In the genomic region with DNA sequence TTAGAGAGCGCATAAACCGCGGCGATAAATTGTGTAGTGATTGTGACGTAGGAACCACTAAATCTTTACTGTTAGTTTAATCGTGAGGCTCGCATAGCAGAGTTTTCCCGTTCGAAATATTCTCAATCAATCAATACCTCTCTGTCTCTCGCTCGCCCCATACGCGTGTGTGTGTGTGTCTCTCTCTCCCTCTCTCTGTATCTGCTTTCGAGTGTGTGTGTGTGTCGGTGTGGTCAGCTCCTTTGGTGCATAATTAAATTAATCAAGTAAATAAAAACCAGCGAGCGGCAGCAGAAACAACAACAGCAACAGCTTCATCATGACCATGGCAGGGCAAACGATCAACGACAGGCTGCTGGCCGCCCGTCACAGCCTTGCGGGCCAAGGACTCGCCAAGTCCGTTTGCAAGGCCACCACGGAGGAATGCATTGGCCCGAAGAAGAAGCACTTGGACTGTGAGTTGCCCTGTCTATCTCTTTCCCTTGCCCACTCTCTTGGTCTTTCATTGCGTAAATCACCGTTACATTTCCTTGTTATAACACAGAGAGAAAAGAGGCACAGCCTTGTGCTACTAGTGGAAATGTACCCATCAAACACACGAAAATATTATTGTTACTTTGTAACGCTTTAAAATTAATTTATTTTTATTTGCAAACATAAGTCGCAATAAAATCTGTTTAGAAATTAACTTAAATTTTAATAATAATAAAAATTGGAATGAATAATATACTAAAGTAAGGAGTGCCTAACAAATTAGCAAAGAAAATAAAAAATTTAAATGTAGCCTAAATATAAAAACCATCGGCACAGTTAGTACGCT, we compare ENCODE assay signal across 2 fruit fly cellular contexts.
TF ChIP-seq lines count a peak whose summit lies in the region.

No protein-coding gene starts in this region.

TF ChIP-seq in whole organism, embryonic, 481 proteins besides CTCF, POLR2A, EP300 and RAD21 (continued from another document and continues in another):
- TF ChIP-seq CG12744 (GFP tag; optimal IDR thresholded peaks at IDR 0.05; lab: Kevin White, UChicago) (no peak), CG1832 (GFP tag; optimal IDR thresholded peaks at IDR 0.05; lab: Kevin White, UChicago) (peak; percentile 53), nerfin-2 (GFP tag; IDR thresholded peaks at IDR 0.05; lab: Robert Waterston, UW; ENCODE audit: partially characterized antibody) (no peak), yki (optimal IDR thresholded peaks at IDR 0.05; lab: Kevin White, UChicago) (peak; percentile 24), CG12391 (tag; optimal IDR thresholded peaks at IDR 0.05; lab: Kevin White, UChicago) (peak; percentile 45), mirr (GFP tag; optimal IDR thresholded peaks at IDR 0.05; lab: Kevin White, UChicago) (no peak), CG32772 (GFP tag; IDR thresholded peaks at IDR 0.05; lab: Robert Waterston, UW) (no peak), CG6813 (GFP tag; optimal IDR thresholded peaks at IDR 0.05; lab: Kevin White, UChicago) (no peak), wek (GFP tag; optimal IDR thresholded peaks at IDR 0.05; lab: Kevin White, UChicago) (no peak), Ssrp (tag; optimal IDR thresholded peaks at IDR 0.05; lab: Kevin White, UChicago) (peak; percentile 37), Trl (optimal IDR thresholded peaks at IDR 0.05; lab: Kevin White, UChicago) (peak; percentile 84 to 92), Trl (GFP tag; optimal IDR thresholded peaks at IDR 0.05; lab: Kevin White, UChicago) (peak; percentile 31), Pdp1 (GFP tag; optimal IDR thresholded peaks at IDR 0.05; lab: Kevin White, UChicago) (peak in 1 of 2 experiments; percentile 39), schlank (tag; optimal IDR thresholded peaks at IDR 0.05; lab: Kevin White, UChicago) (no peak), CG42726 (GFP tag; IDR thresholded peaks at IDR 0.05; lab: Robert Waterston, UW; ENCODE audit: partially characterized antibody) (no peak), HLH4C (GFP tag; IDR thresholded peaks at IDR 0.05; lab: Robert Waterston, UW; ENCODE audit: partially characterized antibody) (0 out of 3 replicates have a peak, but pooled peaks have one; percentile 35), D19A (tag; optimal IDR thresholded peaks at IDR 0.05; lab: Kevin White, UChicago) (peak; percentile 5), CG8281 (tag; optimal IDR thresholded peaks at IDR 0.05; lab: Kevin White, UChicago) (peak; percentile 96), Adf1 (GFP tag; IDR thresholded peaks at IDR 0.05; lab: Robert Waterston, UW) (no peak), dpn (GFP tag; optimal IDR thresholded peaks at IDR 0.05; lab: Kevin White, UChicago) (no peak), pzg (GFP tag; optimal IDR thresholded peaks at IDR 0.05; lab: Kevin White, UChicago) (no peak), CG10147 (GFP tag; optimal IDR thresholded peaks at IDR 0.05; lab: Kevin White, UChicago) (no peak), Dll (GFP tag; IDR thresholded peaks at IDR 0.05; lab: Robert Waterston, UW; ENCODE audit: partially characterized antibody) (peak; percentile 35; the same call in 1 of the 4 replicates), CG14667 (GFP tag; IDR thresholded peaks at IDR 0.05; lab: Robert Waterston, UW) (no peak), CG6791 (GFP tag; IDR thresholded peaks at IDR 0.05; lab: Robert Waterston, UW; ENCODE audit: partially characterized antibody) (no peak), lov (optimal IDR thresholded peaks at IDR 0.05; lab: Kevin White, UChicago) (no peak), lov (GFP tag; IDR thresholded peaks at IDR 0.05; lab: Robert Waterston, UW) (no peak), CG8359 (GFP tag; optimal IDR thresholded peaks at IDR 0.05; lab: Kevin White, UChicago; ENCODE audit: borderline replicate concordance) (no peak), Hey (tag; optimal IDR thresholded peaks at IDR 0.05; lab: Kevin White, UChicago) (no peak), nerfin-1 (tag; optimal IDR thresholded peaks at IDR 0.05; lab: Kevin White, UChicago) (peak; percentile 87), CG17612 (GFP tag; IDR thresholded peaks at IDR 0.05; lab: Robert Waterston, UW) (no peak), MESR4 (GFP tag; optimal IDR thresholded peaks at IDR 0.05; lab: Kevin White, UChicago) (peak; percentile 81), CG2712 (tag; optimal IDR thresholded peaks at IDR 0.05; lab: Kevin White, UChicago) (peak; percentile 54), CG4404 (GFP tag; IDR thresholded peaks at IDR 0.05; lab: Robert Waterston, UW) (no peak), ranshi (GFP tag; IDR thresholded peaks at IDR 0.05; lab: Robert Waterston, UW) (0 out of 2 replicates have a peak, but pooled peaks have one; percentile 13), CG15479 (GFP tag; optimal IDR thresholded peaks at IDR 0.05; lab: Kevin White, UChicago) (peak; percentile 27), CG7963 (GFP tag; IDR thresholded peaks at IDR 0.05; lab: Robert Waterston, UW; ENCODE audit: partially characterized antibody) (no peak), az2 (GFP tag; optimal IDR thresholded peaks at IDR 0.05; lab: Kevin White, UChicago) (peak; percentile 27), ara (GFP tag; IDR thresholded peaks at IDR 0.05; lab: Robert Waterston, UW) (no peak), CG6654 (GFP tag; optimal IDR thresholded peaks at IDR 0.05; lab: Kevin White, UChicago) (no peak), CG4360 (GFP tag; IDR thresholded peaks at IDR 0.05; lab: Robert Waterston, UW) (peak; percentile 12; the same call in 1 of the 2 replicates), lilli (GFP tag; optimal IDR thresholded peaks at IDR 0.05; lab: Kevin White, UChicago) (no peak), otp (GFP tag; IDR thresholded peaks at IDR 0.05; lab: Robert Waterston, UW) (no peak), CG7745 (tag; optimal IDR thresholded peaks at IDR 0.05; lab: Kevin White, UChicago) (no peak), Hsf (GFP tag; optimal IDR thresholded peaks at IDR 0.05; lab: Kevin White, UChicago) (no peak), CG18262 (tag; optimal IDR thresholded peaks at IDR 0.05; lab: Kevin White, UChicago) (peak; percentile 45), CG9876 (GFP tag; optimal IDR thresholded peaks at IDR 0.05; lab: Kevin White, UChicago) (no peak), her (GFP tag; optimal IDR thresholded peaks at IDR 0.05; lab: Kevin White, UChicago) (no peak), cas (GFP tag; IDR thresholded peaks at IDR 0.05; lab: Robert Waterston, UW) (no peak), Doc3 (GFP tag; IDR thresholded peaks at IDR 0.05; lab: Robert Waterston, UW; ENCODE audit: partially characterized antibody) (0 out of 3 replicates have a peak, but pooled peaks have one; percentile 31), CG34224 (GFP tag; IDR thresholded peaks at IDR 0.05; lab: Robert Waterston, UW; ENCODE audit: partially characterized antibody) (0 out of 3 replicates have a peak, but pooled peaks have one; percentile 34), Xrp1 (GFP tag; IDR thresholded peaks at IDR 0.05; lab: Robert Waterston, UW) (0 out of 2 replicates have a peak, but pooled peaks have one; percentile 30), Sin3A (optimal IDR thresholded peaks at IDR 0.05; lab: Kevin White, UChicago) (peak; percentile 30), Meics (GFP tag; optimal IDR thresholded peaks at IDR 0.05; lab: Kevin White, UChicago) (peak; percentile 9), pros (GFP tag; optimal IDR thresholded peaks at IDR 0.05; lab: Kevin White, UChicago) (peak; percentile 3), zf30C (GFP tag; optimal IDR thresholded peaks at IDR 0.05; lab: Kevin White, UChicago) (peak; percentile 72), CG17361 (GFP tag; IDR thresholded peaks at IDR 0.05; lab: Robert Waterston, UW) (peak; percentile 61; the same call in 2 of the 3 replicates), Ets65A (GFP tag; lab: Kevin White, UChicago) (peak; percentile 61)

TF ChIP-seq in whole organism, prepupa, 60 proteins besides CTCF, POLR2A, EP300 and RAD21 (continued from another document):
- TF ChIP-seq CG7368 (GFP tag; optimal IDR thresholded peaks at IDR 0.05; lab: Kevin White, UChicago) (peak; percentile 40), topi (GFP tag; optimal IDR thresholded peaks at IDR 0.05; lab: Kevin White, UChicago) (peak; percentile 28), dac (GFP tag; optimal IDR thresholded peaks at IDR 0.05; lab: Kevin White, UChicago) (no peak), Gug (GFP tag; IDR thresholded peaks at IDR 0.05; lab: Robert Waterston, UW) (no peak), Ets21C (GFP tag; optimal IDR thresholded peaks at IDR 0.05; lab: Kevin White, UChicago) (peak; percentile 0), CG8632 (GFP tag; optimal IDR thresholded peaks at IDR 0.05; lab: Kevin White, UChicago) (peak; percentile 15), ss (GFP tag; optimal IDR thresholded peaks at IDR 0.05; lab: Kevin White, UChicago) (no peak), CG6792 (GFP tag; optimal IDR thresholded peaks at IDR 0.05; lab: Kevin White, UChicago) (peak; percentile 27), Hr4 (GFP tag; optimal IDR thresholded peaks at IDR 0.05; lab: Kevin White, UChicago) (peak; percentile 60), Ets96B (tag; optimal IDR thresholded peaks at IDR 0.05; lab: Kevin White, UChicago) (peak; percentile 16), Sox14 (GFP tag; optimal IDR thresholded peaks at IDR 0.05; lab: Kevin White, UChicago) (peak; percentile 9), CG11902 (GFP tag; optimal IDR thresholded peaks at IDR 0.05; lab: Kevin White, UChicago) (no peak), acj6 (GFP tag; optimal IDR thresholded peaks at IDR 0.05; lab: Kevin White, UChicago) (peak; percentile 46), fkh (GFP tag; optimal IDR thresholded peaks at IDR 0.05; lab: Kevin White, UChicago) (no peak), Sox102F (GFP tag; optimal IDR thresholded peaks at IDR 0.05; lab: Kevin White, UChicago) (peak; percentile 17), CG9139 (GFP tag; optimal IDR thresholded peaks at IDR 0.05; lab: Kevin White, UChicago) (peak; percentile 2), net (GFP tag; optimal IDR thresholded peaks at IDR 0.05; lab: Kevin White, UChicago) (peak; percentile 53)
